Fruit fly (Drosophila melanogaster) whole organism, prepupa: ENCODE results near the gene CG42711.

Experiments used
- CG10669 ChIP-seq: fragments of 200-800 bp; sonication (Bioruptor generic); optimal IDR thresholded peaks from 3 replicates; lab custom pipeline; 2018; ENCODE audit warnings: missing biosample characterization, mild to moderate bottlenecking, missing genetic modification characterization, moderate library complexity
- Eip75B ChIP-seq: fragments of 200-800 bp; sonication (Bioruptor generic); optimal IDR thresholded peaks from 3 replicates; lab custom pipeline; 2016; ENCODE audit warnings: missing biosample characterization, missing genetic modification characterization
- Ets21C ChIP-seq: fragments of 200-800 bp; sonication (Bioruptor generic); optimal IDR thresholded peaks from 3 replicates; lab custom pipeline; 2016; ENCODE audit warnings: missing biosample characterization, missing genetic modification characterization
- Gug ChIP-seq: fragments of 200-800 bp; sonication (Bioruptor generic); IDR thresholded peaks from 2 replicates; pipeline ENCODE4 v1.3.6; 2022; ENCODE audit warnings: missing biosample characterization, missing genetic modification characterization
- acj6 ChIP-seq: fragments of 200-800 bp; sonication (Bioruptor generic); optimal IDR thresholded peaks from 3 replicates; lab custom pipeline; 2016; ENCODE audit warnings: missing biosample characterization, missing genetic modification characterization
- dac ChIP-seq: fragments of 200-800 bp; sonication (Bioruptor generic); optimal IDR thresholded peaks from 2 replicates; lab custom pipeline; 2017; ENCODE audit warnings: missing biosample characterization, mild to moderate bottlenecking, missing genetic modification characterization
- dsx ChIP-seq: fragments of 200-800 bp; optimal IDR thresholded peaks from 3 replicates; lab custom pipeline; 2019; ENCODE audit warnings: missing biosample characterization, mild to moderate bottlenecking, missing genetic modification characterization, moderate library complexity; ENCODE audit not compliant: poor library complexity, severe bottlenecking
- eg ChIP-seq: fragments of 200-800 bp; sonication (Bioruptor generic); IDR thresholded peaks from 3 replicates; pipeline ENCODE4 v1.3.6; 2022; ENCODE audit warnings: missing biosample characterization, missing genetic modification characterization
- lz ChIP-seq: fragments of 200-800 bp; sonication (Bioruptor generic); optimal IDR thresholded peaks from 3 replicates; lab custom pipeline; 2016; ENCODE audit warnings: missing biosample characterization, missing genetic modification characterization
- salr ChIP-seq, 2 experiments: fragments of 200-800 bp; sonication (Bioruptor generic); optimal IDR thresholded peaks; 3 replicates each; lab custom pipeline; 2016 to 2018; ENCODE audit warnings: missing biosample characterization in 2 of 2, missing genetic modification characterization in 2 of 2, mild to moderate bottlenecking in 1 of 2
- vri ChIP-seq: fragments of 200-800 bp; sonication (Bioruptor generic); optimal IDR thresholded peaks from 3 replicates; lab custom pipeline; 2016; ENCODE audit warnings: missing biosample characterization, mild to moderate bottlenecking, missing genetic modification characterization

DNA sequence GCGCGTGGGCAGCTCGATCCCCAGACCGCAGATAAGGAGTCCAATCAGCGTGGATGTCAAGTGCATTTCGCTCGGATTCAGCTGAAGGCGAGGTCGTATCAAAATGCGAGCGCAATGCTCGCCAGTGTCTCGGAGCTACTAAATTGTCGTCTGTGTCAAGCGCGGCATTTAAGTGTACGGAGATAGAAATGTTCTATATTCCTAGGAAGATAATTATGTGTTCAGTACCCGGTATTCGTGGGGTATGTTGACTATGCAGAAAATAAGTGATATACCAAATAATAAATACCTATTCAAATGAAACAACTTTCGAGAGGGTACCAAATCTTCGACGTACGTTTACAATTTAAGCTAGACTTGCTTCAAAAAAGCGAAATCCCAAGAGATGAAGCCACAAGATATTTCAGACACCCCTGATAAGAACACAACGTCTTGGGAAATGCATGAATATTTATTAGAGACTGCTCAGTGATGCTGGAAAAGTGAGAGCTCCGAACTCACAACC, 36.7 kb upstream of the CG42711 start, which contains the start of gene NimB3:
- no peak for TF ChIP-seq dsx
- TF ChIP-seq acj6, result no peak
- no peak for TF ChIP-seq salr (GFP tag; optimal IDR thresholded peaks at IDR 0.05; lab: Kevin White, UChicago)
- TF ChIP-seq CG10669 (GFP tag; lab: Kevin White, UChicago), result no peak
- TF ChIP-seq vri (GFP tag; lab: Kevin White, UChicago), result peak; percentile 1
- no peak for TF ChIP-seq Gug
- TF ChIP-seq dac, result no peak
- no peak for TF ChIP-seq Eip75B (GFP tag; lab: Kevin White, UChicago)
- TF ChIP-seq lz (GFP tag; lab: Kevin White, UChicago), result no peak
- TF ChIP-seq Ets21C (GFP tag; lab: Kevin White, UChicago), result no peak
- TF ChIP-seq eg (GFP tag; lab: Robert Waterston, UW), result no peak
